Fruit fly (Drosophila melanogaster) whole organism, embryonic: ENCODE data around the gene CtBP.
A peak's percentile ranks its signal among the peaks of the same experiment; 100 is the strongest.

Experiments used
- Abd-B ChIP-seq: fragments of 200-800 bp; sonication (Bioruptor generic); optimal IDR thresholded peaks from 2 replicates; lab custom pipeline; 2018; ENCODE audit warnings: missing biosample characterization, mild to moderate bottlenecking, missing genetic modification characterization, moderate library complexity
- Adf1 ChIP-seq: fragments of 200-800 bp; sonication (Bioruptor generic); IDR thresholded peaks from 2 replicates; pipeline ENCODE4 v1.3.6; 2022; ENCODE audit warnings: missing biosample characterization, missing genetic modification characterization
- Atf6 ChIP-seq: fragments of 200-800 bp; sonication (Bioruptor generic); IDR thresholded peaks from 2 replicates; pipeline ENCODE4 v1.3.6; 2022; ENCODE audit warnings: missing biosample characterization, missing genetic modification characterization
- BEAF-32 ChIP-seq: fragments of 200-800 bp; sonication (Bioruptor generic); optimal IDR thresholded peaks from 3 replicates; lab custom pipeline; 2017; ENCODE audit warnings: missing biosample characterization, missing genetic modification characterization, mild to moderate bottlenecking, moderate library complexity, missing genetic modification reagents
- CG10366 ChIP-seq: fragments of 200-800 bp; sonication (Bioruptor generic); IDR thresholded peaks from 2 replicates; pipeline ENCODE4 v1.3.6; 2022; ENCODE audit warnings: missing biosample characterization, missing genetic modification characterization
- CG12769 ChIP-seq: fragments of 200-800 bp; sonication (Bioruptor generic); optimal IDR thresholded peaks from 2 replicates; lab custom pipeline; 2019; ENCODE audit warnings: missing biosample characterization, mild to moderate bottlenecking, missing genetic modification characterization, moderate library complexity
- CG13424 ChIP-seq: fragments of 200-800 bp; sonication (Bioruptor generic); optimal IDR thresholded peaks from 2 replicates; lab custom pipeline; 2019; ENCODE audit warnings: missing biosample characterization, mild to moderate bottlenecking, missing genetic modification characterization, moderate library complexity
- CG13894 ChIP-seq: fragments of 200-800 bp; sonication (Bioruptor generic); optimal IDR thresholded peaks from 3 replicates; lab custom pipeline; 2018; ENCODE audit warnings: missing biosample characterization, mild to moderate bottlenecking, missing genetic modification characterization, moderate library complexity
- CG14014 ChIP-seq: fragments of 200-800 bp; sonication (Bioruptor generic); IDR thresholded peaks from 2 replicates; pipeline ENCODE4 v1.3.6; 2022; ENCODE audit warnings: missing biosample characterization, missing genetic modification characterization
- CG1529 ChIP-seq: fragments of 200-800 bp; sonication (Bioruptor generic); optimal IDR thresholded peaks from 3 replicates; lab custom pipeline; 2018; ENCODE audit warnings: missing biosample characterization, missing genetic modification characterization
- CG17361 ChIP-seq: fragments of 200-800 bp; sonication (Bioruptor generic); IDR thresholded peaks from 3 replicates; pipeline ENCODE4 v1.3.6; 2022; ENCODE audit warnings: missing biosample characterization, missing genetic modification characterization
- CG17568 ChIP-seq: fragments of 200-800 bp; sonication (Bioruptor generic); optimal IDR thresholded peaks from 2 replicates; lab custom pipeline; 2018; ENCODE audit warnings: missing biosample characterization, mild to moderate bottlenecking, missing genetic modification characterization, moderate library complexity
- CG17829 ChIP-seq: fragments of 200-800 bp; optimal IDR thresholded peaks from 2 replicates; lab custom pipeline; 2019; ENCODE audit warnings: missing biosample characterization, mild to moderate bottlenecking, missing genetic modification characterization, moderate library complexity
- CG18262 ChIP-seq: fragments of 200-800 bp; optimal IDR thresholded peaks from 3 replicates; lab custom pipeline; 2019; ENCODE audit warnings: missing biosample characterization, mild to moderate bottlenecking, missing genetic modification characterization, moderate library complexity
- CG3065 ChIP-seq: fragments of 200-800 bp; sonication (Bioruptor generic); optimal IDR thresholded peaks from 2 replicates; lab custom pipeline; 2016; ENCODE audit warnings: missing biosample characterization, missing genetic modification characterization
- CG34376 ChIP-seq: fragments of 200-800 bp; sonication (Bioruptor generic); optimal IDR thresholded peaks from 2 replicates; lab custom pipeline; 2018; ENCODE audit warnings: missing biosample characterization, mild to moderate bottlenecking, missing genetic modification characterization
- CG3847 ChIP-seq: fragments of 200-800 bp; sonication (Bioruptor generic); IDR thresholded peaks from 2 replicates; pipeline ENCODE4 v1.3.6; 2022; ENCODE audit warnings: missing biosample characterization, missing genetic modification characterization
- CG6254 ChIP-seq: fragments of 200-800 bp; sonication (Bioruptor generic); optimal IDR thresholded peaks from 3 replicates; lab custom pipeline; 2017; ENCODE audit warnings: mild to moderate bottlenecking, missing biosample characterization, missing genetic modification reagents, missing genetic modification characterization
- CG7963 ChIP-seq: fragments of 200-800 bp; sonication (Bioruptor generic); IDR thresholded peaks from 3 replicates; pipeline ENCODE4 v1.3.6; 2022; ENCODE audit warnings: missing biosample characterization, missing genetic modification characterization; ENCODE audit not compliant: partially characterized antibody
- CG8944 ChIP-seq: fragments of 200-800 bp; sonication (Bioruptor generic); optimal IDR thresholded peaks from 3 replicates; lab custom pipeline; 2016; ENCODE audit warnings: missing biosample characterization, missing genetic modification characterization
- CG9215 ChIP-seq: fragments of 200-800 bp; sonication (Bioruptor generic); IDR thresholded peaks from 2 replicates; pipeline ENCODE4 v1.3.6; 2022; ENCODE audit warnings: missing biosample characterization, missing genetic modification characterization
- Chrac-16 ChIP-seq: fragments of 200-800 bp; sonication (Bioruptor generic); optimal IDR thresholded peaks from 3 replicates; lab custom pipeline; 2016; ENCODE audit warnings: missing biosample characterization, missing genetic modification characterization
- D ChIP-seq, 2 experiments: fragments of 200-800 bp in 1 of 2; fragments of >200 bp in 1 of 2; sonication (Bioruptor generic) in 1 of 2; optimal IDR thresholded peaks; 2 replicates in 1 of 2; 3 replicates in 1 of 2; lab custom pipeline; 2017; ENCODE audit warnings: mild to moderate bottlenecking in 1 of 2, missing biosample characterization in 1 of 2, missing genetic modification characterization in 1 of 2, missing genetic modification reagents in 1 of 2
- Dek ChIP-seq: fragments of 200-800 bp; sonication (Bioruptor generic); optimal IDR thresholded peaks from 3 replicates; lab custom pipeline; 2019; ENCODE audit warnings: missing biosample characterization, mild to moderate bottlenecking, missing genetic modification characterization, moderate library complexity
- Fer3 ChIP-seq: fragments of 200-800 bp; sonication (Bioruptor generic); optimal IDR thresholded peaks from 2 replicates; lab custom pipeline; 2018; ENCODE audit warnings: missing biosample characterization, mild to moderate bottlenecking, missing genetic modification characterization, moderate library complexity
- NC2β ChIP-seq: fragments of 200-800 bp; sonication (Bioruptor generic); optimal IDR thresholded peaks from 2 replicates; lab custom pipeline; 2016; ENCODE audit warnings: missing biosample characterization, missing genetic modification characterization
- Sox102F ChIP-seq: fragments of 200-800 bp; sonication (Bioruptor generic); optimal IDR thresholded peaks from 2 replicates; lab custom pipeline; 2018; ENCODE audit warnings: missing biosample characterization, mild to moderate bottlenecking, missing genetic modification characterization, moderate library complexity
- Usf ChIP-seq: fragments of 200-800 bp; sonication (Bioruptor generic); optimal IDR thresholded peaks from 2 replicates; lab custom pipeline; 2017; ENCODE audit warnings: missing genotype, missing biosample characterization, missing genetic modification characterization
- Vsx1 ChIP-seq: fragments of 200-800 bp; sonication (Bioruptor generic); optimal IDR thresholded peaks from 2 replicates; lab custom pipeline; 2017; ENCODE audit warnings: missing biosample characterization, mild to moderate bottlenecking, missing genetic modification characterization, missing genetic modification reagents
- az2 ChIP-seq: fragments of 200-800 bp; sonication (Bioruptor generic); optimal IDR thresholded peaks from 3 replicates; lab custom pipeline; 2016; ENCODE audit warnings: missing biosample characterization, missing genetic modification characterization
- chif ChIP-seq, 2 experiments: fragments of 200-800 bp; sonication (Bioruptor generic); optimal IDR thresholded peaks; 3 replicates each; lab custom pipeline; 2016; ENCODE audit warnings: missing biosample characterization in 2 of 2, missing genetic modification characterization in 2 of 2
- cwo ChIP-seq: fragments of 200-800 bp; sonication (Bioruptor generic); optimal IDR thresholded peaks from 3 replicates; lab custom pipeline; 2017; ENCODE audit warnings: missing biosample characterization, missing genetic modification characterization, mild to moderate bottlenecking, moderate library complexity, missing genetic modification reagents
- exex ChIP-seq: fragments of 200-800 bp; sonication (Bioruptor generic); optimal IDR thresholded peaks from 4 replicates; lab custom pipeline; 2018; ENCODE audit warnings: missing biosample characterization, mild to moderate bottlenecking, missing genetic modification characterization, moderate library complexity
- fd3F ChIP-seq: fragments of 200-800 bp; sonication (Bioruptor generic); optimal IDR thresholded peaks from 2 replicates; lab custom pipeline; 2018; ENCODE audit warnings: missing biosample characterization, mild to moderate bottlenecking, missing genetic modification characterization, moderate library complexity
- hb ChIP-seq: fragments of 200-800 bp; sonication (Bioruptor generic); IDR thresholded peaks from 3 replicates; pipeline ENCODE4 v1.3.6; 2022; ENCODE audit warnings: missing biosample characterization, missing genetic modification characterization; ENCODE audit not compliant: partially characterized antibody
- hkb ChIP-seq, 2 experiments: fragments of 200-800 bp in 1 of 2; fragments of >200 bp in 1 of 2; sonication (Bioruptor generic) in 1 of 2; IDR thresholded peaks in 1 of 2; optimal IDR thresholded peaks in 1 of 2; 2 replicates each; pipeline versions ENCODE4 v1.3.6 to Lab custom; 2017 to 2022; ENCODE audit warnings: missing biosample characterization in 1 of 2, missing genetic modification characterization in 1 of 2
- lmd ChIP-seq: fragments of 200-800 bp; sonication (Bioruptor generic); IDR thresholded peaks from 2 replicates; pipeline ENCODE4 v1.3.6; 2022; ENCODE audit warnings: missing biosample characterization, missing genetic modification characterization
- luna ChIP-seq: fragments of 200-800 bp; sonication (Bioruptor generic); optimal IDR thresholded peaks from 2 replicates; lab custom pipeline; 2016; ENCODE audit warnings: missing biosample characterization, missing genetic modification characterization
- pros ChIP-seq: fragments of 200-800 bp; sonication (Bioruptor generic); optimal IDR thresholded peaks from 3 replicates; lab custom pipeline; 2019; ENCODE audit warnings: missing biosample characterization, mild to moderate bottlenecking, missing genetic modification characterization, moderate library complexity
- psq ChIP-seq: fragments of 200-800 bp; sonication (Bioruptor generic); optimal IDR thresholded peaks from 2 replicates; lab custom pipeline; 2017; ENCODE audit warnings: missing biosample characterization, missing genetic modification characterization
- so ChIP-seq: fragments of 200-800 bp; sonication (Bioruptor generic); IDR thresholded peaks from 3 replicates; pipeline ENCODE4 v1.3.6; 2022; ENCODE audit warnings: missing biosample characterization, missing genetic modification characterization
- stwl ChIP-seq: fragments of 200-800 bp; sonication (Bioruptor generic); optimal IDR thresholded peaks from 3 replicates; lab custom pipeline; 2018; ENCODE audit warnings: missing biosample characterization, mild to moderate bottlenecking, missing genetic modification characterization, moderate library complexity
- tap ChIP-seq: fragments of 200-800 bp; optimal IDR thresholded peaks from 3 replicates; lab custom pipeline; 2019; ENCODE audit warnings: missing biosample characterization, mild to moderate bottlenecking, missing genetic modification characterization, moderate library complexity
- tio ChIP-seq: fragments of 200-800 bp; sonication (Bioruptor generic); optimal IDR thresholded peaks from 2 replicates; lab custom pipeline; 2017; ENCODE audit warnings: missing biosample characterization, missing genetic modification characterization, inconsistent platforms
- trh ChIP-seq: fragments of 200-800 bp; sonication (Bioruptor generic); optimal IDR thresholded peaks from 2 replicates; lab custom pipeline; 2016; ENCODE audit warnings: missing biosample characterization, missing genetic modification characterization

Gene CtBP

dm6 chr3R:12982167-12982981 is 29.1 kb upstream of the CtBP start (continued):
- TF ChIP-seq exex (tag; lab: Kevin White, UChicago) (no peak), CG17568 (GFP tag; lab: Kevin White, UChicago) (peak; percentile 33), CG17829 (tag; lab: Kevin White, UChicago) (peak; percentile 61), CG8944 (GFP tag; lab: Kevin White, UChicago) (no peak), CG3847 (GFP tag; lab: Robert Waterston, UW) (peak; percentile 63), Chrac-16 (peak; percentile 39), trh (no peak), CG13894 (tag; lab: Kevin White, UChicago) (peak; percentile 71), psq (GFP tag; lab: Kevin White, UChicago) (no peak), Dek (tag; lab: Kevin White, UChicago) (peak; percentile 82), hb (GFP tag; lab: Robert Waterston, UW) (no peak), D (optimal IDR thresholded peaks at IDR 0.05; lab: Kevin White, UChicago) (no peak), D (GFP tag; optimal IDR thresholded peaks at IDR 0.05; lab: Kevin White, UChicago) (peak; percentile 31), CG12769 (tag; lab: Kevin White, UChicago) (peak; percentile 27), CG9215 (GFP tag; lab: Robert Waterston, UW) (peak; percentile 68), Sox102F (GFP tag; lab: Kevin White, UChicago) (peak; percentile 75), CG6254 (GFP tag; lab: Kevin White, UChicago) (peak; percentile 50), CG34376 (GFP tag; lab: Kevin White, UChicago) (peak; percentile 86), hkb (optimal IDR thresholded peaks at IDR 0.05; lab: Kevin White, UChicago) (no peak), hkb (GFP tag; IDR thresholded peaks at IDR 0.05; lab: Robert Waterston, UW) (peak; percentile 82; the same call in 1 of the 2 replicates), CG10366 (peak; percentile 67), CG17361 (peak; percentile 62; the same call in 2 of the 3 replicates), Atf6 (GFP tag; lab: Robert Waterston, UW) (peak; percentile 74), az2 (peak; percentile 77), CG3065 (GFP tag; lab: Kevin White, UChicago) (no peak), Fer3 (tag; lab: Kevin White, UChicago) (peak; percentile 70), CG14014 (peak; percentile 58), CG1529 (peak; percentile 18), luna (GFP tag; lab: Kevin White, UChicago) (no peak), BEAF-32 (GFP tag; lab: Kevin White, UChicago) (no peak), CG13424 (tag; lab: Kevin White, UChicago) (peak; percentile 73), stwl (tag; lab: Kevin White, UChicago) (peak; percentile 44), NC2β (GFP tag; lab: Kevin White, UChicago) (peak; percentile 1), lmd (GFP tag; lab: Robert Waterston, UW) (peak; percentile 65; the same call in 1 of the 2 replicates), CG7963 (GFP tag; lab: Robert Waterston, UW) (no peak), Vsx1 (GFP tag; lab: Kevin White, UChicago) (peak; percentile 64), CG18262 (tag; lab: Kevin White, UChicago) (peak; percentile 52), so (GFP tag; lab: Robert Waterston, UW) (peak; percentile 86), pros (no peak), cwo (GFP tag; lab: Kevin White, UChicago) (peak; percentile 71), chif (GFP tag; optimal IDR thresholded peaks at IDR 0.05; lab: Kevin White, UChicago) (no peak), fd3F (GFP tag; lab: Kevin White, UChicago) (peak; percentile 69), Usf (peak; percentile 60), Abd-B (GFP tag; lab: Kevin White, UChicago) (peak; percentile 67), tio (GFP tag; lab: Kevin White, UChicago) (peak; percentile 74), Adf1 (no peak), tap (tag; lab: Kevin White, UChicago) (peak; percentile 27)
